Worm (Caenorhabditis elegans) whole organism, midembryonic: ENCODE measurements around the gene F44D12.2.

ENCODE experiments used
- T22C8.4 ChIP-seq: fragments of 200-800 bp; sonication (Bioruptor generic); IDR thresholded peaks from 2 replicates; pipeline ENCODE4 v1.3.6; 2022; ENCODE audit warnings: missing genetic modification characterization, missing compliant biosample characterization
- cog-1 ChIP-seq: sonication (generic microtip); optimal IDR thresholded peaks from 2 replicates; lab custom pipeline; 2016; ENCODE audit warnings: missing genetic modification characterization, missing compliant biosample characterization
- flt-1 ChIP-seq: fragments of 200-800 bp; sonication (Bioruptor generic); IDR thresholded peaks from 2 replicates; pipeline ENCODE4 v1.3.6; 2022; ENCODE audit warnings: missing genetic modification characterization, missing compliant biosample characterization
- klf-2 ChIP-seq: fragments of 200-800 bp; sonication (Bioruptor generic); conservative IDR thresholded peaks from 2 replicates; pipeline ENCODE4 v1.3.6; 2022; ENCODE audit warnings: missing genetic modification reagents, missing genetic modification characterization, missing compliant biosample characterization
- med-1 ChIP-seq: sonication (generic microtip); optimal IDR thresholded peaks from 2 replicates; lab custom pipeline; 2017; ENCODE audit warnings: missing genetic modification characterization, mild to moderate bottlenecking, missing compliant biosample characterization, antibody characterized with exemption, missing genetic modification reagents; ENCODE audit not compliant: insufficient read depth
- tab-1 ChIP-seq: fragments of 200-800 bp; sonication (Bioruptor generic); IDR thresholded peaks from 2 replicates; pipeline ENCODE4 v1.3.6; 2022; ENCODE audit warnings: missing genetic modification characterization, missing compliant biosample characterization
- ztf-23 ChIP-seq: fragments of 200-800 bp; sonication (Bioruptor generic); IDR thresholded peaks from 2 replicates; pipeline ENCODE4 v1.3.6; 2022; ENCODE audit warnings: missing genetic modification reagents, missing genetic modification characterization, missing compliant biosample characterization
- ztf-29 ChIP-seq: fragments of 200-800 bp; sonication (Bioruptor generic); IDR thresholded peaks from 2 replicates; pipeline ENCODE4 v1.3.6; 2022; ENCODE audit warnings: missing genetic modification reagents, missing genetic modification characterization, missing compliant biosample characterization

- TF ChIP-seq tab-1 (GFP tag; lab: Robert Waterston, UW) (no peak), flt-1 (GFP tag; lab: Robert Waterston, UW) (no peak), klf-2 (no peak), ztf-23 (GFP tag; lab: Robert Waterston, UW) (no peak), ztf-29 (no peak), cog-1 (tag; lab: Kevin White, UChicago) (no peak), T22C8.4 (GFP tag; lab: Robert Waterston, UW) (no peak), med-1 (GFP tag; lab: Kevin White, UChicago) (no peak)
Observed at ce11 chrIV:9982895-9983294, 34.6 kb downstream of the F44D12.2 start, which contains the start of gene mam-2.
